Worm (Caenorhabditis elegans): ENCODE data around the gene memb-2.

DNA sequence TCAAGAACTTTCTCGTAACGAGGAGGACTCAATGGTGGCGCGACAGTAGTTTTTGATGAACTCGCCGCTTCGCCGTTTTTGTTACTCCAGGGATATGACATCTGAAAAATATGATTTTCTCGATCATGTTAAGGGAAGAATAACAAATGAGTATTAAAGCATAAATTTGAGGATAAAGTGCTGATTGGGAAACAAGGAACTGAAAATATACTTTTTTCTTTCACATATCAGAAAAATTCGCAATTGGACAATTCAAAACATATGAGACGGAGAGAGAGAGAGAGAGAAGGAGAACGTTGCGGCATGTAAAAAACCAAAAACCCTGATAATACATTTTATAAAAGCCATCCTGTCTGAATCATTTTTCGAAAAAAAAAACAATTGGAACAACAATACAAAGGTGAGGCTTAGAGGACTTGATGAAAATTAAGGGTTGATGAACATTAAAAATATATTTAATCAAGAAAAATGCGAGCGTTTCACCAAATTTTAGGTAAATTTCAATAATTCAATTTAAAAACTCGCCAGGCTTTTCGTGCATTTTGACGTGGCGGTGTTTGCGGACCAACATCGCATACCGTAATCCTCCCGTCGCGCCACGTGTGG lies 40.8 kb upstream of the memb-2 start, which contains the start of the genes mut-14 and C14C11.2:
- TF ChIP-seq B0310.2 (tag; optimal IDR thresholded peaks at IDR 0.05): no peak
- TF ChIP-seq ama-1 (optimal IDR thresholded peaks at IDR 0.05): no peak
